Fruit fly (Drosophila melanogaster) whole organism, prepupa: Measurements from ENCODE around the gene Spn.

ENCODE experiments used
- Blimp-1 ChIP-seq: fragments of 200-800 bp; sonication (Bioruptor generic); optimal IDR thresholded peaks from 3 replicates; lab custom pipeline; 2017; ENCODE audit warnings: missing biosample characterization, missing genetic modification characterization, mild to moderate bottlenecking, moderate library complexity, missing genetic modification reagents
- CG10631 ChIP-seq: fragments of 200-800 bp; sonication (Bioruptor generic); optimal IDR thresholded peaks from 2 replicates; lab custom pipeline; 2016; ENCODE audit warnings: missing biosample characterization, missing genetic modification characterization
- CG10669 ChIP-seq: fragments of 200-800 bp; sonication (Bioruptor generic); optimal IDR thresholded peaks from 3 replicates; lab custom pipeline; 2018; ENCODE audit warnings: missing biosample characterization, mild to moderate bottlenecking, missing genetic modification characterization, moderate library complexity
- CG11294 ChIP-seq: fragments of 200-800 bp; sonication (Bioruptor generic); IDR thresholded peaks from 2 replicates; pipeline ENCODE4 v1.3.6; 2022; ENCODE audit warnings: missing biosample characterization, missing genetic modification characterization
- CG11902 ChIP-seq: fragments of 200-800 bp; sonication (Bioruptor generic); optimal IDR thresholded peaks from 3 replicates; lab custom pipeline; 2016; ENCODE audit warnings: missing biosample characterization, missing genetic modification characterization
- CG15336 ChIP-seq: fragments of 200-800 bp; sonication (Bioruptor generic); IDR thresholded peaks from 2 replicates; pipeline ENCODE4 v1.3.6; 2022; ENCODE audit warnings: missing biosample characterization, missing genetic modification characterization
- CG1621 ChIP-seq: fragments of 200-800 bp; sonication (Bioruptor generic); optimal IDR thresholded peaks from 3 replicates; lab custom pipeline; 2018; ENCODE audit warnings: missing biosample characterization, mild to moderate bottlenecking, missing genetic modification characterization
- CG3032 ChIP-seq: fragments of 200-800 bp; optimal IDR thresholded peaks from 2 replicates; lab custom pipeline; 2019; ENCODE audit warnings: missing biosample characterization, mild to moderate bottlenecking, missing genetic modification characterization, moderate library complexity
- CG31627 ChIP-seq: fragments of 200-800 bp; sonication (Bioruptor generic); optimal IDR thresholded peaks from 3 replicates; lab custom pipeline; 2016; ENCODE audit warnings: missing biosample characterization, missing genetic modification characterization
- CG32006 ChIP-seq: fragments of 200-800 bp; sonication (Bioruptor generic); optimal IDR thresholded peaks from 3 replicates; lab custom pipeline; 2017; ENCODE audit warnings: missing biosample characterization, mild to moderate bottlenecking, missing genetic modification characterization
- CG34406 ChIP-seq: fragments of 200-800 bp; sonication (Bioruptor generic); optimal IDR thresholded peaks from 3 replicates; lab custom pipeline; 2016; ENCODE audit warnings: missing biosample characterization, missing genetic modification characterization
- CG3919 ChIP-seq: fragments of 200-800 bp; sonication (Bioruptor generic); optimal IDR thresholded peaks from 3 replicates; lab custom pipeline; 2016; ENCODE audit warnings: missing biosample characterization, missing genetic modification characterization
- CG4318 ChIP-seq: fragments of 200-800 bp; sonication (Bioruptor generic); optimal IDR thresholded peaks from 3 replicates; lab custom pipeline; 2017; ENCODE audit warnings: missing biosample characterization, mild to moderate bottlenecking, missing genetic modification characterization
- CG6276 ChIP-seq: fragments of 200-800 bp; sonication (Bioruptor generic); optimal IDR thresholded peaks from 2 replicates; lab custom pipeline; 2017; ENCODE audit warnings: missing biosample characterization, mild to moderate bottlenecking, missing genetic modification characterization
- CG6808 ChIP-seq: fragments of 200-800 bp; sonication (Bioruptor generic); optimal IDR thresholded peaks from 3 replicates; lab custom pipeline; 2017; ENCODE audit warnings: missing biosample characterization, missing genetic modification characterization, mild to moderate bottlenecking, moderate library complexity, missing genetic modification reagents
- CG6854 ChIP-seq: fragments of 200-800 bp; sonication (Bioruptor generic); optimal IDR thresholded peaks from 2 replicates; lab custom pipeline; 2017; ENCODE audit warnings: missing biosample characterization, mild to moderate bottlenecking, missing genetic modification characterization
- CG7368 ChIP-seq: fragments of 200-800 bp; sonication (Bioruptor generic); optimal IDR thresholded peaks from 3 replicates; lab custom pipeline; 2016; ENCODE audit warnings: missing biosample characterization, missing genetic modification characterization
- CG8119 ChIP-seq: fragments of 200-800 bp; sonication (Bioruptor generic); IDR thresholded peaks from 3 replicates; pipeline ENCODE4 v1.3.6; 2022; ENCODE audit warnings: missing biosample characterization, missing genetic modification characterization
- CG9139 ChIP-seq: fragments of 200-800 bp; sonication (Bioruptor generic); optimal IDR thresholded peaks from 3 replicates; lab custom pipeline; 2017; ENCODE audit warnings: missing biosample characterization, mild to moderate bottlenecking, missing genetic modification characterization
- Eip75B ChIP-seq: fragments of 200-800 bp; sonication (Bioruptor generic); optimal IDR thresholded peaks from 3 replicates; lab custom pipeline; 2016; ENCODE audit warnings: missing biosample characterization, missing genetic modification characterization
- Eip78C ChIP-seq: fragments of 200-800 bp; sonication (Bioruptor generic); peaks from one replicate; lab custom pipeline; 2016; ENCODE audit warnings: missing biosample characterization, missing genetic modification characterization
- Ets21C ChIP-seq: fragments of 200-800 bp; sonication (Bioruptor generic); optimal IDR thresholded peaks from 3 replicates; lab custom pipeline; 2016; ENCODE audit warnings: missing biosample characterization, missing genetic modification characterization
- Ets96B ChIP-seq: fragments of 200-800 bp; optimal IDR thresholded peaks from 2 replicates; lab custom pipeline; 2019; ENCODE audit warnings: missing biosample characterization, mild to moderate bottlenecking, missing genetic modification characterization, moderate library complexity
- Gug ChIP-seq: fragments of 200-800 bp; sonication (Bioruptor generic); IDR thresholded peaks from 2 replicates; pipeline ENCODE4 v1.3.6; 2022; ENCODE audit warnings: missing biosample characterization, missing genetic modification characterization
- Hr38 ChIP-seq: sonication (Bioruptor generic); optimal IDR thresholded peaks from 2 replicates; lab custom pipeline; 2016; ENCODE audit warnings: missing biosample characterization, missing genetic modification characterization
- Hr4 ChIP-seq: fragments of 200-800 bp; sonication (Bioruptor generic); optimal IDR thresholded peaks from 3 replicates; lab custom pipeline; 2016; ENCODE audit warnings: missing biosample characterization, missing genetic modification characterization
- Met ChIP-seq: fragments of 200-800 bp; sonication (Bioruptor generic); optimal IDR thresholded peaks from 3 replicates; lab custom pipeline; 2016; ENCODE audit warnings: missing biosample characterization, missing genetic modification characterization
- Smox ChIP-seq: fragments of 200-800 bp; sonication (Bioruptor generic); optimal IDR thresholded peaks from 3 replicates; lab custom pipeline; 2016; ENCODE audit warnings: missing biosample characterization, missing genetic modification characterization
- Sox102F ChIP-seq: fragments of 200-800 bp; sonication (Bioruptor generic); optimal IDR thresholded peaks from 2 replicates; lab custom pipeline; 2016; ENCODE audit warnings: missing biosample characterization, mild to moderate bottlenecking, missing genetic modification characterization
- acj6 ChIP-seq: fragments of 200-800 bp; sonication (Bioruptor generic); optimal IDR thresholded peaks from 3 replicates; lab custom pipeline; 2016; ENCODE audit warnings: missing biosample characterization, missing genetic modification characterization
- dsx ChIP-seq: fragments of 200-800 bp; optimal IDR thresholded peaks from 3 replicates; lab custom pipeline; 2019; ENCODE audit warnings: missing biosample characterization, mild to moderate bottlenecking, missing genetic modification characterization, moderate library complexity; ENCODE audit not compliant: poor library complexity, severe bottlenecking
- eg ChIP-seq: fragments of 200-800 bp; sonication (Bioruptor generic); IDR thresholded peaks from 3 replicates; pipeline ENCODE4 v1.3.6; 2022; ENCODE audit warnings: missing biosample characterization, missing genetic modification characterization
- fd59A ChIP-seq: fragments of 200-800 bp; sonication (Bioruptor generic); optimal IDR thresholded peaks from 2 replicates; lab custom pipeline; 2017; ENCODE audit warnings: missing biosample characterization, mild to moderate bottlenecking, missing genetic modification characterization, missing genetic modification reagents
- net ChIP-seq: fragments of 200-800 bp; sonication (Bioruptor generic); optimal IDR thresholded peaks from 3 replicates; lab custom pipeline; 2016; ENCODE audit warnings: missing biosample characterization, missing genetic modification characterization
- pdm3 ChIP-seq: fragments of 200-800 bp; sonication (Bioruptor generic); optimal IDR thresholded peaks from 3 replicates; lab custom pipeline; 2016; ENCODE audit warnings: missing biosample characterization, missing genetic modification characterization
- spab ChIP-seq: fragments of 200-800 bp; sonication (Bioruptor generic); optimal IDR thresholded peaks from 2 replicates; lab custom pipeline; 2017; ENCODE audit warnings: missing biosample characterization, mild to moderate bottlenecking, missing genetic modification characterization, missing genetic modification reagents
- ss ChIP-seq, 2 experiments: fragments of 200-800 bp; sonication (Bioruptor generic); optimal IDR thresholded peaks; 2 replicates in 1 of 2; 3 replicates in 1 of 2; lab custom pipeline; 2017 to 2018; ENCODE audit warnings: mild to moderate bottlenecking in 2 of 2, missing biosample characterization in 2 of 2, missing genetic modification characterization in 2 of 2, moderate library complexity in 1 of 2
- svp ChIP-seq: fragments of 200-800 bp; sonication (Bioruptor generic); peaks from one replicate; lab custom pipeline; 2016; ENCODE audit warnings: missing biosample characterization, missing genetic modification characterization

Gene Spn

DNA sequence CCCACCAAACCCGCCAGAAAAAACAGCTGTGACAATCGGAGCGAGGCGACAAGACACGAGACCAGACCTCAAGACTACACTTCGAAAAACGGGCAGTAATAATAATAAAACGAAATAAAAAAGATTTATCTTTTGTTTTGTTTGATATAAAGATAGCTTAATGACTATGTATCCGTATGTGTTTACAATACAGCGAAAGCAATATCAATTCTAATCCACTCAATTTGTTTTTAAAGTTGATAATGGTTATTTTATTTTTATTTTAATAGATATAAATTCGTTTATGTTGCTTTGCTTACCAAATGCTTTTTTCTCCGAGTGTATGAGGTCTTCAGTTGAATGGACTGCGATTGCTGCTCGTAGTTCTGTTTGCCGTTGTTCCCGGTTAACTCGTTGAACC is 74.8 kb downstream of the Spn start (continued):
- TF ChIP-seq Eip78C (GFP tag; lab: Kevin White, UChicago) (peak; percentile 98), CG10631 (GFP tag; lab: Kevin White, UChicago) (peak; percentile 87), CG6854 (GFP tag; lab: Kevin White, UChicago) (peak; percentile 54), net (peak; percentile 81), svp (GFP tag; lab: Kevin White, UChicago) (peak; percentile 92), CG3919 (GFP tag; lab: Kevin White, UChicago) (peak; percentile 91), Gug (GFP tag; lab: Robert Waterston, UW) (peak; percentile 56; the same call in 1 of the 2 replicates), CG11902 (peak; percentile 73), Met (GFP tag; lab: Kevin White, UChicago) (peak; percentile 78), Smox (GFP tag; lab: Kevin White, UChicago) (peak; percentile 75), CG1621 (tag; lab: Kevin White, UChicago) (peak; percentile 84), fd59A (GFP tag; lab: Kevin White, UChicago) (peak; percentile 88), ss (GFP tag; optimal IDR thresholded peaks at IDR 0.05; lab: Kevin White, UChicago) (peak; percentile 95 to 97), CG34406 (GFP tag; lab: Kevin White, UChicago) (peak; percentile 76), acj6 (GFP tag; lab: Kevin White, UChicago) (peak; percentile 82), CG32006 (GFP tag; lab: Kevin White, UChicago) (peak; percentile 59), Ets21C (GFP tag; lab: Kevin White, UChicago) (peak; percentile 60), CG6808 (GFP tag; lab: Kevin White, UChicago) (peak; percentile 95), CG31627 (peak; percentile 74), Hr4 (GFP tag; lab: Kevin White, UChicago) (peak; percentile 55), Eip75B (GFP tag; lab: Kevin White, UChicago) (peak; percentile 92), Sox102F (GFP tag; lab: Kevin White, UChicago) (peak; percentile 77), CG10669 (peak; percentile 93), CG11294 (GFP tag; lab: Robert Waterston, UW) (peak; percentile 56), CG7368 (GFP tag; lab: Kevin White, UChicago) (peak; percentile 88), spab (peak; percentile 94), CG3032 (peak; percentile 96), Hr38 (GFP tag; lab: Kevin White, UChicago) (no peak)

dm6 chr3L:2478349-2478959 is 75.6 kb downstream of the Spn start, which contains the start of gene Cyp4d20:
TSS of gene Cyp4d20 (minus strand) at chr3L:2478448.
- TF ChIP-seq CG11294 (GFP tag; lab: Robert Waterston, UW) (peak; percentile 67), Eip78C (GFP tag; lab: Kevin White, UChicago) (peak; percentile 72), Hr38 (GFP tag; lab: Kevin White, UChicago) (no peak), CG6276 (GFP tag; lab: Kevin White, UChicago) (peak; percentile 6), CG6808 (GFP tag; lab: Kevin White, UChicago) (peak; percentile 7), Hr4 (GFP tag; lab: Kevin White, UChicago) (no peak), CG8119 (GFP tag; lab: Robert Waterston, UW) (0 out of 3 replicates have a peak, but pooled peaks have one; percentile 14), pdm3 (no peak), Eip75B (GFP tag; lab: Kevin White, UChicago) (no peak), Ets96B (tag; lab: Kevin White, UChicago) (peak; percentile 49), CG31627 (no peak), dsx (GFP tag; lab: Kevin White, UChicago) (peak; percentile 57), CG10669 (peak; percentile 19), ss (GFP tag; optimal IDR thresholded peaks at IDR 0.05; lab: Kevin White, UChicago) (no peak), CG4318 (GFP tag; lab: Kevin White, UChicago) (no peak), Blimp-1 (GFP tag; lab: Kevin White, UChicago) (no peak), CG10631 (GFP tag; lab: Kevin White, UChicago) (no peak), CG9139 (no peak), svp (GFP tag; lab: Kevin White, UChicago) (peak; percentile 74), eg (GFP tag; lab: Robert Waterston, UW) (peak; percentile 59; the same call in 1 of the 3 replicates), CG15336 (GFP tag; lab: Robert Waterston, UW) (peak; percentile 41; the same call in 1 of the 2 replicates), acj6 (GFP tag; lab: Kevin White, UChicago) (no peak), Gug (GFP tag; lab: Robert Waterston, UW) (peak; percentile 34; the same call in 1 of the 2 replicates)
